Fruit fly (Drosophila melanogaster): ENCODE data around the gene CG32445.

DNA sequence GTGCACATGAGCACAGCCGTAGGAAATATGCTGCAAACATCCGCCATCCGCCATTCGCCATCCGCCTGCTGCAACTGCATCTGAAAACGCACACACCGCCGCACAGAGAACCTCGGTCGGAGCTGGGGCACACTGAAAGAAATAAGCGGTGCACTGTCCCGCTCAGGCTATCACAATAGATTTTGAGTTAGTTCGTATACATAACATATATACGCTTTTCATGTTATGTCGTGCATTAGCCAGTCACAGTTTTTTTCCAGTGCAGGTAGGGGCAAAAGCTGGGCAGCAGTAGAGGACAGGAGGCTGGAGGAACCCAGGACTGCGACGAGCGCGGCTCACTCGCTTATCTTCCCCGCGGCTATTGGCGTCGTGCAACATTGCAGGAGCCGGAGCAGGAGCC lies 44.8 kb upstream of the CG32445 start:
- TF ChIP-seq psq (optimal IDR thresholded peaks at IDR 0.05) (no peak), ttk (optimal IDR thresholded peaks at IDR 0.05) (no peak), Myc (optimal IDR thresholded peaks at IDR 0.05) (no peak)
